Worm (Caenorhabditis elegans) whole organism, L1 larva: ENCODE data around the gene dct-7.

Source experiments
- C04F5.9 ChIP-seq: sonication (generic microtip); optimal IDR thresholded peaks from 2 replicates; lab custom pipeline; 2016; ENCODE audit warnings: missing genetic modification characterization, missing compliant biosample characterization
- Y116A8C.19 ChIP-seq: sonication (generic microtip); optimal IDR thresholded peaks from 2 replicates; lab custom pipeline; 2016; ENCODE audit warnings: missing compliant biosample characterization, missing genetic modification characterization, borderline replicate concordance
- aha-1 ChIP-seq: fragments of 150-350 bp; optimal IDR thresholded peaks from 2 replicates; lab custom pipeline; 2014; ENCODE audit warnings: missing biosample characterization, missing genetic modification characterization
- ama-1 ChIP-seq: fragments of 150-350 bp; optimal IDR thresholded peaks from 2 replicates; lab custom pipeline; 2014
- blmp-1 ChIP-seq: fragments of 150-350 bp; optimal IDR thresholded peaks from 2 replicates; lab custom pipeline; 2014; ENCODE audit warnings: missing biosample characterization, missing genetic modification characterization
- ceh-63 ChIP-seq: fragments of 200-800 bp; sonication (Bioruptor generic); optimal IDR thresholded peaks from 2 replicates; lab custom pipeline; 2018; ENCODE audit warnings: mild to moderate bottlenecking, missing genetic modification characterization, missing compliant biosample characterization
- ceh-8 ChIP-seq: fragments of 200-800 bp; sonication (Bioruptor generic); optimal IDR thresholded peaks from 2 replicates; lab custom pipeline; 2018; ENCODE audit warnings: mild to moderate bottlenecking, missing genetic modification characterization, moderate library complexity, missing compliant biosample characterization
- ceh-82 ChIP-seq, 3 experiments: fragments of 150-350 bp in 1 of 3; sonication (generic microtip) in 2 of 3; optimal IDR thresholded peaks; 2 replicates each; lab custom pipeline; 2014 to 2017; ENCODE audit warnings: missing biosample characterization in 3 of 3, missing genetic modification characterization in 3 of 3
- ceh-90 ChIP-seq: sonication (generic microtip); optimal IDR thresholded peaks from 2 replicates; lab custom pipeline; 2016; ENCODE audit warnings: missing genetic modification characterization, missing compliant biosample characterization
- ces-1 ChIP-seq: fragments of 150-350 bp; optimal IDR thresholded peaks from 2 replicates; lab custom pipeline; 2014; ENCODE audit warnings: missing biosample characterization, missing genetic modification reagents, missing genetic modification characterization
- efl-1 ChIP-seq, 4 experiments: fragments of 150-350 bp; optimal IDR thresholded peaks in 3 of 4; peaks in 1 of 4; 1 replicate in 1 of 4; 2 replicates in 3 of 4; lab custom pipeline; 2014; ENCODE audit warnings: missing biosample characterization in 2 of 4, missing genetic modification characterization in 2 of 4, missing genetic modification reagents in 2 of 4
- efl-3 ChIP-seq: fragments of 200-800 bp; sonication (Bioruptor generic); optimal IDR thresholded peaks from 2 replicates; lab custom pipeline; 2018; ENCODE audit warnings: mild to moderate bottlenecking, missing genetic modification characterization, missing compliant biosample characterization
- egl-27 ChIP-seq, 2 experiments: fragments of 150-350 bp in 1 of 2; sonication (generic microtip); optimal IDR thresholded peaks; 3 replicates each; lab custom pipeline; 2017 to 2018; ENCODE audit warnings: missing biosample characterization in 2 of 2, missing genetic modification characterization in 2 of 2, missing genetic modification reagents in 2 of 2
- elt-2 ChIP-seq: sonication (generic microtip); optimal IDR thresholded peaks from 2 replicates; lab custom pipeline; 2016; ENCODE audit warnings: missing genetic modification characterization, mild to moderate bottlenecking, inconsistent platforms, missing compliant biosample characterization, missing genetic modification reagents
- elt-3 ChIP-seq, 6 experiments: fragments of 150-350 bp in 1 of 6; sonication (generic microtip); optimal IDR thresholded peaks; 2 replicates each; lab custom pipeline; 2017 to 2018; ENCODE audit warnings: missing biosample characterization in 6 of 6, missing genetic modification characterization in 6 of 6, inconsistent platforms in 1 of 6
- ets-5 ChIP-seq: fragments of 200-800 bp; sonication (Bioruptor generic); IDR thresholded peaks from 2 replicates; pipeline ENCODE4 v1.3.6; 2022; ENCODE audit warnings: missing genetic modification characterization, missing compliant biosample characterization
- fkh-10 ChIP-seq: sonication (generic microtip); optimal IDR thresholded peaks from 2 replicates; lab custom pipeline; 2017; ENCODE audit warnings: missing biosample characterization, missing genetic modification reagents, missing genetic modification characterization
- fkh-4 ChIP-seq: sonication (generic microtip); optimal IDR thresholded peaks from 2 replicates; lab custom pipeline; 2016; ENCODE audit warnings: missing compliant biosample characterization, missing genetic modification characterization, borderline replicate concordance
- fkh-8 ChIP-seq: sonication (generic microtip); optimal IDR thresholded peaks from 2 replicates; lab custom pipeline; 2016; ENCODE audit warnings: mild to moderate bottlenecking, missing genetic modification characterization, missing compliant biosample characterization
- fos-1 ChIP-seq: fragments of 150-350 bp; optimal IDR thresholded peaks from 2 replicates; lab custom pipeline; 2014; ENCODE audit warnings: missing biosample characterization, missing genetic modification characterization
- grh-1 ChIP-seq: fragments of 200-800 bp; sonication (Bioruptor generic); IDR thresholded peaks from 2 replicates; pipeline ENCODE4 v1.3.6; 2022; ENCODE audit warnings: missing genetic modification reagents, missing genetic modification characterization, missing compliant biosample characterization
- hlh-17 ChIP-seq: fragments of 200-800 bp; sonication (Bioruptor generic); optimal IDR thresholded peaks from 2 replicates; lab custom pipeline; 2018; ENCODE audit warnings: missing genetic modification characterization, mild to moderate bottlenecking, missing compliant biosample characterization, moderate library complexity, borderline replicate concordance
- hlh-4 ChIP-seq: sonication (generic microtip); optimal IDR thresholded peaks from 2 replicates; lab custom pipeline; 2016; ENCODE audit warnings: mild to moderate bottlenecking, missing genetic modification characterization, missing compliant biosample characterization
- hpl-2 ChIP-seq: fragments of 150-350 bp; optimal IDR thresholded peaks from 2 replicates; lab custom pipeline; 2014; ENCODE audit warnings: missing biosample characterization, missing genetic modification reagents, missing genetic modification characterization
- irx-1 ChIP-seq: sonication (generic microtip); optimal IDR thresholded peaks from 2 replicates; lab custom pipeline; 2016; ENCODE audit warnings: missing genetic modification characterization, missing compliant biosample characterization
- isw-1 ChIP-seq: fragments of 200-800 bp; sonication (Bioruptor generic); IDR thresholded peaks from 2 replicates; pipeline ENCODE4 v1.3.6; 2022; ENCODE audit warnings: missing genetic modification characterization, missing compliant biosample characterization
- jun-1 ChIP-seq: fragments of 150-350 bp; optimal IDR thresholded peaks from 2 replicates; lab custom pipeline; 2014; ENCODE audit warnings: missing biosample characterization, missing genetic modification reagents, missing genetic modification characterization
- lin-13 ChIP-seq: fragments of 150-350 bp; optimal IDR thresholded peaks from 2 replicates; lab custom pipeline; 2014; ENCODE audit warnings: missing biosample characterization, missing genetic modification reagents, missing genetic modification characterization
- lin-15B ChIP-seq: fragments of 150-350 bp; sonication (generic microtip); optimal IDR thresholded peaks from 3 replicates; lab custom pipeline; 2014; ENCODE audit warnings: missing biosample characterization, missing genetic modification characterization
- lin-39 ChIP-seq: fragments of 150-350 bp; optimal IDR thresholded peaks from 2 replicates; lab custom pipeline; 2014; ENCODE audit warnings: missing biosample characterization, missing genetic modification reagents, missing genetic modification characterization
- lir-3 ChIP-seq: sonication (generic microtip); optimal IDR thresholded peaks from 2 replicates; lab custom pipeline; 2016; ENCODE audit warnings: mild to moderate bottlenecking, missing genetic modification characterization, moderate library complexity, missing compliant biosample characterization; ENCODE audit not compliant: poor library complexity
- lsy-2 ChIP-seq, 2 experiments: fragments of 150-350 bp; optimal IDR thresholded peaks; 2 replicates each; lab custom pipeline; 2014; ENCODE audit warnings: missing biosample characterization in 2 of 2, missing genetic modification characterization in 2 of 2
- mdl-1 ChIP-seq, 2 experiments: fragments of 150-350 bp; optimal IDR thresholded peaks; 2 replicates each; lab custom pipeline; 2014 to 2017; ENCODE audit warnings: missing biosample characterization in 2 of 2, missing genetic modification characterization in 2 of 2, inconsistent platforms in 1 of 2
- mef-2 ChIP-seq: fragments of 150-350 bp; optimal IDR thresholded peaks from 2 replicates; lab custom pipeline; 2014; ENCODE audit warnings: missing biosample characterization, missing genetic modification characterization
- nhr-11 ChIP-seq: fragments of 150-350 bp; optimal IDR thresholded peaks from 2 replicates; lab custom pipeline; 2014; ENCODE audit warnings: missing biosample characterization, missing genetic modification characterization
- nhr-12 ChIP-seq: sonication (generic microtip); optimal IDR thresholded peaks from 2 replicates; lab custom pipeline; 2017; ENCODE audit warnings: missing biosample characterization, missing genetic modification characterization
- nhr-19 ChIP-seq: fragments of 200-800 bp; sonication (Bioruptor generic); conservative IDR thresholded peaks from 2 replicates; pipeline ENCODE4 v1.3.6; 2022; ENCODE audit warnings: missing genetic modification characterization, missing compliant biosample characterization
- nhr-28 ChIP-seq: fragments of 150-350 bp; optimal IDR thresholded peaks from 2 replicates; lab custom pipeline; 2014; ENCODE audit warnings: missing biosample characterization, missing genetic modification characterization
- nhr-77 ChIP-seq: fragments of 150-350 bp; optimal IDR thresholded peaks from 2 replicates; lab custom pipeline; 2014; ENCODE audit warnings: missing biosample characterization, missing genetic modification characterization
- nhr-84 ChIP-seq: sonication (generic microtip); optimal IDR thresholded peaks from 2 replicates; lab custom pipeline; 2017; ENCODE audit warnings: missing biosample characterization, missing genetic modification characterization
- nhr-85 ChIP-seq: sonication (generic microtip); peaks from one replicate; lab custom pipeline; 2016; ENCODE audit warnings: missing genetic modification characterization, inconsistent platforms, missing compliant biosample characterization
- nhr-90 ChIP-seq: sonication (generic microtip); optimal IDR thresholded peaks from 2 replicates; lab custom pipeline; 2016; ENCODE audit warnings: mild to moderate bottlenecking, missing genetic modification characterization, missing compliant biosample characterization; ENCODE audit not compliant: poor library complexity
- pax-3 ChIP-seq: fragments of 200-800 bp; sonication (Bioruptor generic); optimal IDR thresholded peaks from 2 replicates; lab custom pipeline; 2018; ENCODE audit warnings: mild to moderate bottlenecking, missing genetic modification characterization, moderate library complexity, missing compliant biosample characterization
- pqm-1 ChIP-seq: sonication (generic microtip); optimal IDR thresholded peaks from 3 replicates; lab custom pipeline; 2017; ENCODE audit warnings: missing biosample characterization, missing genetic modification characterization
- snpc-4 ChIP-seq: fragments of 150-350 bp; optimal IDR thresholded peaks from 2 replicates; lab custom pipeline; 2014; ENCODE audit warnings: missing biosample characterization, missing genetic modification characterization
- sox-4 ChIP-seq: sonication (generic microtip); optimal IDR thresholded peaks from 2 replicates; lab custom pipeline; 2016; ENCODE audit warnings: missing genetic modification characterization, missing compliant biosample characterization
- sptf-1 ChIP-seq: fragments of 150-350 bp; optimal IDR thresholded peaks from 2 replicates; lab custom pipeline; 2014; ENCODE audit warnings: missing biosample characterization, missing genetic modification characterization
- tbx-2 ChIP-seq: sonication (generic microtip); optimal IDR thresholded peaks from 2 replicates; lab custom pipeline; 2016; ENCODE audit warnings: missing genetic modification characterization, missing compliant biosample characterization
- tlp-1 ChIP-seq: fragments of 150-350 bp; optimal IDR thresholded peaks from 2 replicates; lab custom pipeline; 2014; ENCODE audit warnings: missing biosample characterization, missing genetic modification characterization
- unc-62 ChIP-seq: fragments of 150-350 bp; optimal IDR thresholded peaks from 2 replicates; lab custom pipeline; 2014; ENCODE audit warnings: missing biosample characterization, missing genetic modification reagents, missing genetic modification characterization
- vab-15 ChIP-seq: sonication (generic microtip); optimal IDR thresholded peaks from 2 replicates; lab custom pipeline; 2017; ENCODE audit warnings: missing genotype, mild to moderate bottlenecking, missing genetic modification characterization, missing compliant biosample characterization
- xbp-1 ChIP-seq: sonication (generic microtip); optimal IDR thresholded peaks from 2 replicates; lab custom pipeline; 2016; ENCODE audit warnings: missing genetic modification characterization, missing compliant biosample characterization
- zag-1 ChIP-seq: fragments of 150-350 bp; optimal IDR thresholded peaks from 2 replicates; lab custom pipeline; 2014; ENCODE audit warnings: missing biosample characterization, missing genetic modification characterization
- ztf-11 ChIP-seq, 2 experiments: sonication (generic microtip); optimal IDR thresholded peaks; 2 replicates each; lab custom pipeline; 2016 to 2017; ENCODE audit warnings: missing genetic modification characterization in 2 of 2, missing biosample characterization in 1 of 2, missing compliant biosample characterization in 1 of 2

The dct-7 gene

DNA sequence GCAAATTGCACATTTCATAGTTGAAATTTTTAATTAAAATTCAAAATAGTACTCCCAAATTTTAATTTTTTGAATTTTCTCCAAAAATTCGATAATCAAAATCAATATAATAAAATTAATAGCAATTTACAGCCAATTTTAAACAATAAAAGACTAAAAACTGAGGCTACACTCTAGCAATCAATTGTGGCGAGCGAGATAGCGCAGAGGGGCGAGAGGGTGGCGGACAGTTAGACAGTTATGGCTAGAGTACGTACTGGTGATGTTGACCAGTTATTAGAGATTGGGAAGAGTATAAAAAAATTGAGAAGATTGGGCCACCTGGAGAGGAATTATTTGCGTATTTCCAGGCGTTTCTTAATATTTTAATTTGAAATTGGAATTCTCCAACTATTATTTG is 12.7 kb downstream of the dct-7 start, which contains the start of gene nhr-78:
Gene nhr-78 (minus strand): TSS at position 182 of the 400 bp plus-strand sequence.
- TF ChIP-seq ces-1 (no peak), hlh-4 (tag; lab: Kevin White, UChicago) (no peak), fos-1 (tag; lab: Kevin White, UChicago) (no peak), lsy-2 (tag; optimal IDR thresholded peaks at IDR 0.05; lab: Kevin White, UChicago) (peak; percentile 31 to 45), grh-1 (GFP tag; lab: Robert Waterston, UW) (no peak), sptf-1 (tag; lab: Kevin White, UChicago) (no peak), hlh-17 (no peak), tlp-1 (tag; lab: Kevin White, UChicago) (no peak), xbp-1 (tag; lab: Kevin White, UChicago) (peak; percentile 27), nhr-77 (tag; lab: Kevin White, UChicago) (no peak), C04F5.9 (tag; lab: Kevin White, UChicago) (no peak), elt-2 (tag; lab: Kevin White, UChicago) (no peak), Y116A8C.19 (tag; lab: Kevin White, UChicago) (no peak), unc-62 (no peak), nhr-12 (no peak), zag-1 (no peak), ceh-63 (GFP tag; lab: Kevin White, UChicago) (no peak), lin-39 (tag; lab: Kevin White, UChicago) (no peak), irx-1 (no peak), nhr-84 (tag; lab: Kevin White, UChicago) (no peak), snpc-4 (tag; lab: Kevin White, UChicago) (no peak), efl-1 (optimal IDR thresholded peaks at IDR 0.05; lab: Kevin White, UChicago) (peak; percentile 45 to 50), efl-1 (GFP tag; optimal IDR thresholded peaks at IDR 0.05 in 1 of 2; lab: Kevin White, UChicago) (peak; percentile 33 to 93), mef-2 (tag; lab: Kevin White, UChicago) (no peak), ceh-8 (GFP tag; lab: Kevin White, UChicago) (no peak), elt-3 (tag; optimal IDR thresholded peaks at IDR 0.05; lab: Kevin White, UChicago) (no peak), sox-4 (tag; lab: Kevin White, UChicago) (no peak), lir-3 (tag; lab: Kevin White, UChicago) (no peak), efl-3 (GFP tag; lab: Kevin White, UChicago) (no peak), lin-13 (GFP tag; lab: Kevin White, UChicago) (no peak), fkh-4 (tag; lab: Kevin White, UChicago) (no peak), ztf-11 (tag; optimal IDR thresholded peaks at IDR 0.05; lab: Kevin White, UChicago) (no peak), blmp-1 (tag; lab: Kevin White, UChicago) (peak; percentile 8), nhr-28 (no peak), ama-1 (lab: Kevin White, UChicago) (no peak), lin-15B (tag; lab: Kevin White, UChicago) (no peak), nhr-85 (tag; lab: Kevin White, UChicago) (peak; percentile 74), nhr-19 (GFP tag; lab: Robert Waterston, UW) (0 out of 2 replicates have a peak, but pooled peaks have one; percentile 21), pax-3 (tag; lab: Kevin White, UChicago) (no peak), nhr-90 (tag; lab: Kevin White, UChicago) (no peak), fkh-8 (tag; lab: Kevin White, UChicago) (no peak), ets-5 (GFP tag; lab: Robert Waterston, UW) (no peak), pqm-1 (tag; lab: Kevin White, UChicago) (no peak), jun-1 (tag; lab: Kevin White, UChicago) (no peak), tbx-2 (tag; lab: Kevin White, UChicago) (no peak), egl-27 (tag; optimal IDR thresholded peaks at IDR 0.05; lab: Kevin White, UChicago) (no peak), vab-15 (tag; lab: Kevin White, UChicago) (no peak), isw-1 (GFP tag; lab: Robert Waterston, UW) (no peak), aha-1 (tag; lab: Kevin White, UChicago) (no peak), hpl-2 (GFP tag; lab: Kevin White, UChicago) (no peak), fkh-10 (GFP tag; lab: Kevin White, UChicago) (no peak), mdl-1 (tag; optimal IDR thresholded peaks at IDR 0.05; lab: Kevin White, UChicago) (no peak), ceh-90 (tag; lab: Kevin White, UChicago) (no peak), ceh-82 (tag; optimal IDR thresholded peaks at IDR 0.05; lab: Kevin White, UChicago) (peak in 2 of 3 experiments; percentile 20 to 21), nhr-11 (tag; lab: Kevin White, UChicago) (no peak)
